Fruit fly (Drosophila melanogaster) whole organism, embryonic: ENCODE measurements around the gene CG33203.

Source experiments
- CG12071 ChIP-seq: fragments of 200-800 bp; sonication (Bioruptor generic); optimal IDR thresholded peaks from 3 replicates; lab custom pipeline; 2018; ENCODE audit warnings: missing biosample characterization, mild to moderate bottlenecking, missing genetic modification characterization
- CG12219 ChIP-seq: fragments of 200-800 bp; sonication (Bioruptor generic); optimal IDR thresholded peaks from 3 replicates; lab custom pipeline; 2018; ENCODE audit warnings: missing biosample characterization, mild to moderate bottlenecking, missing genetic modification characterization
- CG12299 ChIP-seq: fragments of 200-800 bp; sonication (Bioruptor generic); optimal IDR thresholded peaks from 2 replicates; lab custom pipeline; 2018; ENCODE audit warnings: missing biosample characterization, mild to moderate bottlenecking, missing genetic modification characterization
- CG13624 ChIP-seq: fragments of 200-800 bp; sonication (Bioruptor generic); optimal IDR thresholded peaks from 2 replicates; lab custom pipeline; 2016; ENCODE audit warnings: missing biosample characterization, missing genetic modification characterization
- CG13775 ChIP-seq: fragments of 200-800 bp; sonication (Bioruptor generic); optimal IDR thresholded peaks from 3 replicates; lab custom pipeline; 2017; ENCODE audit warnings: missing biosample characterization, mild to moderate bottlenecking, missing genetic modification characterization
- CG14014 ChIP-seq: fragments of 200-800 bp; sonication (Bioruptor generic); IDR thresholded peaks from 2 replicates; pipeline ENCODE4 v1.3.6; 2022; ENCODE audit warnings: missing biosample characterization, missing genetic modification characterization
- CG17612 ChIP-seq: fragments of 200-800 bp; sonication (Bioruptor generic); IDR thresholded peaks from 2 replicates; pipeline ENCODE4 v1.3.6; 2022; ENCODE audit warnings: missing biosample characterization, missing genetic modification characterization
- CG18011 ChIP-seq: fragments of 200-800 bp; sonication (Bioruptor generic); optimal IDR thresholded peaks from 2 replicates; lab custom pipeline; 2017; ENCODE audit warnings: missing biosample characterization, missing genetic modification characterization, mild to moderate bottlenecking, moderate library complexity, missing genotype
- CG2120 ChIP-seq: fragments of 200-800 bp; sonication (Bioruptor generic); optimal IDR thresholded peaks from 3 replicates; lab custom pipeline; 2016; ENCODE audit warnings: missing biosample characterization, missing genetic modification characterization
- CG30431 ChIP-seq: fragments of 200-800 bp; sonication (Bioruptor generic); optimal IDR thresholded peaks from 2 replicates; lab custom pipeline; 2017; ENCODE audit warnings: missing biosample characterization, missing genetic modification characterization
- CG32532 ChIP-seq: fragments of 200-800 bp; sonication (Bioruptor generic); IDR thresholded peaks from 2 replicates; pipeline ENCODE4 v1.3.6; 2022; ENCODE audit warnings: missing biosample characterization, missing genetic modification characterization
- CG3726 ChIP-seq: fragments of 200-800 bp; sonication (Bioruptor generic); IDR thresholded peaks from 3 replicates; pipeline ENCODE4, ENCODE4 v1.3.6; 2022; ENCODE audit warnings: missing biosample characterization, missing genetic modification characterization
- CG4404 ChIP-seq: fragments of 200-800 bp; sonication (Bioruptor generic); IDR thresholded peaks from 2 replicates; pipeline ENCODE4 v1.3.6; 2022; ENCODE audit warnings: missing biosample characterization, missing genetic modification characterization
- CG5180 ChIP-seq: fragments of 200-800 bp; sonication (Bioruptor generic); optimal IDR thresholded peaks from 3 replicates; lab custom pipeline; 2017; ENCODE audit warnings: missing biosample characterization, missing genetic modification characterization, mild to moderate bottlenecking, moderate library complexity, missing genetic modification reagents
- CG6175 ChIP-seq: fragments of 200-800 bp; sonication (Bioruptor generic); IDR thresholded peaks from 3 replicates; pipeline ENCODE4 v1.3.6; 2022; ENCODE audit warnings: missing biosample characterization, missing genetic modification characterization
- CG6254 ChIP-seq: fragments of 200-800 bp; sonication (Bioruptor generic); optimal IDR thresholded peaks from 3 replicates; lab custom pipeline; 2017; ENCODE audit warnings: mild to moderate bottlenecking, missing biosample characterization, missing genetic modification reagents, missing genetic modification characterization
- CG6791 ChIP-seq: fragments of 200-800 bp; sonication (Bioruptor generic); IDR thresholded peaks from 3 replicates; pipeline ENCODE4 v1.3.6; 2022; ENCODE audit warnings: missing biosample characterization, missing genetic modification characterization; ENCODE audit not compliant: partially characterized antibody
- CG7556 ChIP-seq: fragments of 200-800 bp; sonication (Bioruptor generic); optimal IDR thresholded peaks from 2 replicates; lab custom pipeline; 2017; ENCODE audit warnings: missing biosample characterization, mild to moderate bottlenecking, missing genetic modification characterization
- CG8388 ChIP-seq: fragments of 200-800 bp; sonication (Bioruptor generic); optimal IDR thresholded peaks from 2 replicates; lab custom pipeline; 2019; ENCODE audit warnings: missing biosample characterization, mild to moderate bottlenecking, missing genetic modification characterization, moderate library complexity
- CG9797 ChIP-seq: fragments of 200-800 bp; sonication (Bioruptor generic); optimal IDR thresholded peaks from 3 replicates; lab custom pipeline; 2018; ENCODE audit warnings: missing biosample characterization, mild to moderate bottlenecking, missing genetic modification characterization
- D19A ChIP-seq: fragments of 200-800 bp; optimal IDR thresholded peaks from 3 replicates; lab custom pipeline; 2019; ENCODE audit warnings: missing biosample characterization, mild to moderate bottlenecking, missing genetic modification characterization, moderate library complexity
- Deaf1 ChIP-seq: fragments of 200-800 bp; optimal IDR thresholded peaks from 3 replicates; lab custom pipeline; 2019; ENCODE audit warnings: missing biosample characterization, mild to moderate bottlenecking, missing genetic modification characterization, moderate library complexity
- Elba2 ChIP-seq: fragments of 200-800 bp; sonication (Bioruptor generic); optimal IDR thresholded peaks from 3 replicates; lab custom pipeline; 2016; ENCODE audit warnings: missing biosample characterization, missing genetic modification characterization
- Hr3 ChIP-seq: fragments of 200-800 bp; sonication (Bioruptor generic); optimal IDR thresholded peaks from 3 replicates; lab custom pipeline; 2016; ENCODE audit warnings: missing biosample characterization, missing genetic modification characterization
- Hr51 ChIP-seq, 2 experiments: fragments of 200-800 bp; sonication (Bioruptor generic); optimal IDR thresholded peaks; 2 replicates in 1 of 2; 3 replicates in 1 of 2; lab custom pipeline; 2016 to 2018; ENCODE audit warnings: missing biosample characterization in 2 of 2, missing genetic modification characterization in 2 of 2, mild to moderate bottlenecking in 1 of 2, moderate library complexity in 1 of 2
- Lim3 ChIP-seq: fragments of 200-800 bp; sonication (Bioruptor generic); IDR thresholded peaks from 2 replicates; pipeline ENCODE4 v1.3.6; 2022; ENCODE audit warnings: missing biosample characterization, missing genetic modification characterization
- NFAT ChIP-seq: fragments of 200-800 bp; sonication (Bioruptor generic); IDR thresholded peaks from 2 replicates; pipeline ENCODE4 v1.3.6; 2022; ENCODE audit warnings: missing biosample characterization, missing genetic modification characterization
- Rx ChIP-seq: fragments of 200-800 bp; sonication (Bioruptor generic); IDR thresholded peaks from 2 replicates; pipeline ENCODE4 v1.3.6; 2022; ENCODE audit warnings: missing biosample characterization, missing genetic modification characterization
- Sin3A ChIP-seq: fragments of >200 bp; optimal IDR thresholded peaks from 2 replicates; lab custom pipeline; 2018
- Six4 ChIP-seq: fragments of 200-800 bp; sonication (Bioruptor generic); optimal IDR thresholded peaks from 2 replicates; lab custom pipeline; 2016; ENCODE audit warnings: missing biosample characterization, missing genetic modification characterization
- Spps ChIP-seq: fragments of 200-800 bp; sonication (Bioruptor generic); optimal IDR thresholded peaks from 2 replicates; lab custom pipeline; 2018; ENCODE audit warnings: missing biosample characterization, mild to moderate bottlenecking, missing genetic modification characterization
- Sry-β ChIP-seq: fragments of 200-800 bp; sonication (Bioruptor generic); optimal IDR thresholded peaks from 2 replicates; lab custom pipeline; 2018; ENCODE audit warnings: missing biosample characterization, mild to moderate bottlenecking, missing genetic modification characterization, moderate library complexity
- Usf ChIP-seq: fragments of 200-800 bp; sonication (Bioruptor generic); optimal IDR thresholded peaks from 2 replicates; lab custom pipeline; 2017; ENCODE audit warnings: missing genotype, missing biosample characterization, missing genetic modification characterization
- ap ChIP-seq: fragments of 200-800 bp; sonication (Bioruptor generic); IDR thresholded peaks from 2 replicates; pipeline ENCODE4 v1.3.6; 2022; ENCODE audit warnings: missing biosample characterization, missing genetic modification characterization
- cas ChIP-seq: fragments of 200-800 bp; sonication (Bioruptor generic); IDR thresholded peaks from 2 replicates; pipeline ENCODE4 v1.3.6; 2022; ENCODE audit warnings: missing biosample characterization, missing genetic modification characterization
- crol ChIP-seq: fragments of 200-800 bp; sonication (Bioruptor generic); IDR thresholded peaks from 2 replicates; pipeline ENCODE4 v1.3.6; 2022; ENCODE audit warnings: missing biosample characterization, missing genetic modification characterization
- fd102C ChIP-seq: fragments of 200-800 bp; sonication (Bioruptor generic); optimal IDR thresholded peaks from 2 replicates; lab custom pipeline; 2018; ENCODE audit warnings: missing biosample characterization, mild to moderate bottlenecking, missing genetic modification characterization, moderate library complexity
- gem ChIP-seq: fragments of 200-800 bp; sonication (Bioruptor generic); optimal IDR thresholded peaks from 2 replicates; lab custom pipeline; 2019; ENCODE audit warnings: missing biosample characterization, mild to moderate bottlenecking, missing genetic modification characterization, moderate library complexity
- gsb-n ChIP-seq: fragments of 200-800 bp; sonication (Bioruptor generic); optimal IDR thresholded peaks from 3 replicates; lab custom pipeline; 2018; ENCODE audit warnings: missing biosample characterization, mild to moderate bottlenecking, missing genetic modification characterization
- h ChIP-seq: fragments of >200 bp; optimal IDR thresholded peaks from 2 replicates; lab custom pipeline; 2017
- inv ChIP-seq: fragments of 200-800 bp; sonication (Bioruptor generic); IDR thresholded peaks from 2 replicates; pipeline ENCODE4 v1.3.6; 2022; ENCODE audit warnings: missing biosample characterization, missing genetic modification characterization; ENCODE audit not compliant: partially characterized antibody
- mam ChIP-seq: fragments of 200-800 bp; sonication (Bioruptor generic); optimal IDR thresholded peaks from 3 replicates; lab custom pipeline; 2016; ENCODE audit warnings: missing biosample characterization, missing genetic modification characterization
- nmo ChIP-seq: fragments of 200-800 bp; sonication (Bioruptor generic); optimal IDR thresholded peaks from 2 replicates; lab custom pipeline; 2018; ENCODE audit warnings: missing biosample characterization, mild to moderate bottlenecking, missing genetic modification characterization, moderate library complexity
- org-1 ChIP-seq: fragments of 200-800 bp; sonication (Bioruptor generic); optimal IDR thresholded peaks from 2 replicates; lab custom pipeline; 2017; ENCODE audit warnings: missing biosample characterization, missing genetic modification characterization
- pita ChIP-seq: fragments of 200-800 bp; sonication (Bioruptor generic); optimal IDR thresholded peaks from 2 replicates; lab custom pipeline; 2017; ENCODE audit warnings: missing biosample characterization, mild to moderate bottlenecking, missing genetic modification characterization
- pzg ChIP-seq: fragments of 200-800 bp; sonication (Bioruptor generic); optimal IDR thresholded peaks from 3 replicates; lab custom pipeline; 2018; ENCODE audit warnings: missing biosample characterization, mild to moderate bottlenecking, missing genetic modification characterization, moderate library complexity
- salm ChIP-seq: fragments of 200-800 bp; sonication (Bioruptor generic); optimal IDR thresholded peaks from 2 replicates; lab custom pipeline; 2018; ENCODE audit warnings: missing biosample characterization, mild to moderate bottlenecking, missing genetic modification characterization
- slbo ChIP-seq: fragments of 200-800 bp; sonication (Bioruptor generic); IDR thresholded peaks from 2 replicates; pipeline ENCODE4 v1.3.6; 2022; ENCODE audit warnings: missing biosample characterization, missing genetic modification characterization
- slou ChIP-seq: fragments of 200-800 bp; sonication (Bioruptor generic); optimal IDR thresholded peaks from 3 replicates; lab custom pipeline; 2016; ENCODE audit warnings: missing biosample characterization, missing genetic modification characterization
- ssp ChIP-seq: fragments of 200-800 bp; sonication (Bioruptor generic); IDR thresholded peaks from 2 replicates; pipeline ENCODE4 v1.3.6; 2022; ENCODE audit warnings: missing biosample characterization, missing genetic modification characterization
- zen ChIP-seq: fragments of 200-800 bp; sonication (Bioruptor generic); optimal IDR thresholded peaks from 3 replicates; lab custom pipeline; 2018; ENCODE audit warnings: missing biosample characterization, mild to moderate bottlenecking, missing genetic modification characterization, moderate library complexity

The CG33203 gene

dm6 chr3R:28891513-28892097, 4.1 kb upstream of the CG33203 start (continued):
- TF ChIP-seq CG2120 (GFP tag; lab: Kevin White, UChicago), result peak; percentile 9
- no peak for TF ChIP-seq CG18011
- no peak for TF ChIP-seq slou (GFP tag; lab: Kevin White, UChicago)
- TF ChIP-seq crol (GFP tag; lab: Robert Waterston, UW), result peak; percentile 81
- TF ChIP-seq Hr3, result no peak
- TF ChIP-seq Sin3A (lab: Kevin White, UChicago), result no peak
- peak; percentile 80 for TF ChIP-seq Deaf1 (tag; lab: Kevin White, UChicago)
- TF ChIP-seq gem (tag; lab: Kevin White, UChicago), result no peak
- TF ChIP-seq Rx, result no peak
- TF ChIP-seq D19A (tag; lab: Kevin White, UChicago), result no peak
- no peak for TF ChIP-seq pzg
- TF ChIP-seq Sry-β, result no peak
- TF ChIP-seq CG13775 (GFP tag; lab: Kevin White, UChicago), result no peak
- TF ChIP-seq CG3726 (GFP tag; lab: Robert Waterston, UW), result no peak
- no peak for TF ChIP-seq NFAT
- TF ChIP-seq ssp (GFP tag; lab: Robert Waterston, UW), result no peak
- TF ChIP-seq Spps (tag; lab: Kevin White, UChicago), result no peak
- TF ChIP-seq Elba2 (GFP tag; lab: Kevin White, UChicago), result no peak
- TF ChIP-seq CG14014 (GFP tag; lab: Robert Waterston, UW), result peak; percentile 18; the same call in 1 of the 2 replicates
- no peak for TF ChIP-seq h (lab: Kevin White, UChicago)
- no peak for TF ChIP-seq CG30431
- no peak for TF ChIP-seq nmo (GFP tag; lab: Kevin White, UChicago)
- no peak for TF ChIP-seq ap (GFP tag; lab: Robert Waterston, UW)
- TF ChIP-seq Hr51 (GFP tag; optimal IDR thresholded peaks at IDR 0.05; lab: Kevin White, UChicago), result no peak
- TF ChIP-seq CG6175 (GFP tag; lab: Robert Waterston, UW), result peak; percentile 48; the same call in 1 of the 3 replicates
- peak; percentile 5 for TF ChIP-seq mam
- no peak for TF ChIP-seq zen (tag; lab: Kevin White, UChicago)
- no peak for TF ChIP-seq CG6254 (GFP tag; lab: Kevin White, UChicago)
- no peak for TF ChIP-seq CG13624
- TF ChIP-seq Usf (GFP tag; lab: Kevin White, UChicago), result no peak
- no peak for TF ChIP-seq org-1
- no peak for TF ChIP-seq CG6791 (GFP tag; lab: Robert Waterston, UW)
- TF ChIP-seq pita (GFP tag; lab: Kevin White, UChicago), result no peak
- no peak for TF ChIP-seq CG4404
- TF ChIP-seq CG5180, result peak; percentile 100
- no peak for TF ChIP-seq gsb-n (tag; lab: Kevin White, UChicago)
- TF ChIP-seq CG32532 (GFP tag; lab: Robert Waterston, UW), result 0 out of 2 replicates have a peak, but pooled peaks have one; percentile 30
- no peak for TF ChIP-seq salm (tag; lab: Kevin White, UChicago)
- TF ChIP-seq cas (GFP tag; lab: Robert Waterston, UW), result no peak
- no peak for TF ChIP-seq Lim3
- no peak for TF ChIP-seq CG12219 (GFP tag; lab: Kevin White, UChicago)
- TF ChIP-seq fd102C (GFP tag; lab: Kevin White, UChicago), result no peak
- TF ChIP-seq CG12299, result no peak
- TF ChIP-seq Six4 (GFP tag; lab: Kevin White, UChicago), result no peak
- no peak for TF ChIP-seq CG8388
- TF ChIP-seq CG12071, result no peak
- 0 out of 2 replicates have a peak, but pooled peaks have one; percentile 5 for TF ChIP-seq slbo (GFP tag; lab: Robert Waterston, UW)
- TF ChIP-seq CG7556 (GFP tag; lab: Kevin White, UChicago), result no peak
- TF ChIP-seq CG17612 (GFP tag; lab: Robert Waterston, UW), result no peak
- TF ChIP-seq CG9797 (GFP tag; lab: Kevin White, UChicago), result no peak
- no peak for TF ChIP-seq inv (GFP tag; lab: Robert Waterston, UW)
